Worm (Caenorhabditis elegans) whole organism, mixed stage, embryonic: ENCODE measurements around the gene C05C10.5.

Experiments
- nhr-76 ChIP-seq: sonication (generic microtip); optimal IDR thresholded peaks from 2 replicates; lab custom pipeline; 2017; ENCODE audit warnings: missing biosample characterization, missing genetic modification characterization
- sem-2 ChIP-seq: fragments of 200-800 bp; sonication (Bioruptor generic); optimal IDR thresholded peaks from 2 replicates; lab custom pipeline; 2018; ENCODE audit warnings: mild to moderate bottlenecking, missing genetic modification characterization, missing compliant biosample characterization
- tbx-8 ChIP-seq: fragments of 200-800 bp; sonication (Bioruptor generic); optimal IDR thresholded peaks from 2 replicates; lab custom pipeline; 2018; ENCODE audit warnings: mild to moderate bottlenecking, missing genetic modification characterization, moderate library complexity, missing compliant biosample characterization

- no peak for TF ChIP-seq tbx-8
- no peak for TF ChIP-seq nhr-76 (tag; lab: Kevin White, UChicago)
- no peak for TF ChIP-seq sem-2
Observed at ce11 chrII:9951846-9952245, 13.0 kb downstream of the C05C10.5 start.
